Worm (Caenorhabditis elegans) whole organism, young adult: ENCODE measurements around the gene riok-3.

ENCODE experiments used
- B0336.3 ChIP-seq: fragments of 200-800 bp; sonication (Bioruptor generic); IDR thresholded peaks from 2 replicates; pipeline ENCODE4 v1.3.6; 2022; ENCODE audit warnings: missing genetic modification characterization, missing compliant biosample characterization
- C06A6.2 ChIP-seq: fragments of 200-800 bp; sonication (Bioruptor generic); conservative IDR thresholded peaks from 2 replicates; pipeline ENCODE4 v1.3.6; 2022; ENCODE audit warnings: missing genetic modification characterization, missing compliant biosample characterization
- F22D6.2 ChIP-seq: sonication (generic microtip); optimal IDR thresholded peaks from 2 replicates; lab custom pipeline; 2016; ENCODE audit warnings: mild to moderate bottlenecking, missing genetic modification characterization, missing compliant biosample characterization
- F49E8.2 ChIP-seq: sonication (generic microtip); optimal IDR thresholded peaks from 3 replicates; lab custom pipeline; 2017; ENCODE audit warnings: missing genetic modification characterization, mild to moderate bottlenecking, missing compliant biosample characterization, antibody characterized with exemption, moderate library complexity; ENCODE audit not compliant: insufficient read depth
- Y53G8AR.9 ChIP-seq: fragments of 200-800 bp; sonication (Bioruptor generic); conservative IDR thresholded peaks from 2 replicates; pipeline ENCODE4 v1.3.6; 2022; ENCODE audit warnings: missing genetic modification reagents, missing genetic modification characterization, missing compliant biosample characterization
- Y56A3A.18 ChIP-seq: fragments of 200-800 bp; sonication (Bioruptor generic); IDR thresholded peaks from 2 replicates; pipeline ENCODE4 v1.3.6; 2022; ENCODE audit warnings: missing genetic modification reagents, missing genetic modification characterization, missing compliant biosample characterization
- Y79H2A.3 ChIP-seq: fragments of 200-800 bp; sonication (Bioruptor generic); conservative IDR thresholded peaks from 2 replicates; pipeline ENCODE4 v1.3.6; 2022; ENCODE audit warnings: missing genetic modification reagents, missing genetic modification characterization, missing compliant biosample characterization
- Y95B8A.8 ChIP-seq: fragments of 200-800 bp; sonication (Bioruptor generic); IDR thresholded peaks from 2 replicates; pipeline ENCODE4 v1.3.6; 2022; ENCODE audit warnings: missing genetic modification reagents, missing genetic modification characterization, missing compliant biosample characterization
- akir-1 ChIP-seq: fragments of 200-800 bp; sonication (Bioruptor generic); optimal IDR thresholded peaks from 2 replicates; lab custom pipeline; 2018; ENCODE audit warnings: mild to moderate bottlenecking, missing genetic modification characterization, moderate library complexity, missing compliant biosample characterization
- attf-3 ChIP-seq: fragments of 200-800 bp; sonication (Bioruptor generic); conservative IDR thresholded peaks from 2 replicates; pipeline ENCODE4 v1.3.6; 2022; ENCODE audit warnings: missing genetic modification reagents, missing genetic modification characterization, missing compliant biosample characterization
- dox-1 ChIP-seq: fragments of 200-800 bp; sonication (Bioruptor generic); IDR thresholded peaks from 2 replicates; pipeline ENCODE4 v1.3.6; 2022; ENCODE audit warnings: missing genetic modification reagents, missing genetic modification characterization, missing compliant biosample characterization
- ekl-4 ChIP-seq: fragments of 200-800 bp; sonication (Bioruptor generic); IDR thresholded peaks from 2 replicates; pipeline ENCODE4 v1.3.6; 2022; ENCODE audit warnings: missing genetic modification reagents, missing genetic modification characterization, missing compliant biosample characterization
- fkh-3 ChIP-seq: sonication (generic microtip); optimal IDR thresholded peaks from 2 replicates; lab custom pipeline; 2016; ENCODE audit warnings: mild to moderate bottlenecking, missing genetic modification characterization, missing compliant biosample characterization
- him-1 ChIP-seq: sonication (generic microtip); optimal IDR thresholded peaks from 2 replicates; lab custom pipeline; 2016; ENCODE audit warnings: missing genotype, missing genetic modification reagents, missing genetic modification characterization, missing compliant biosample characterization
- hlh-12 ChIP-seq: sonication (generic microtip); optimal IDR thresholded peaks from 2 replicates; lab custom pipeline; 2016; ENCODE audit warnings: missing genetic modification characterization, missing compliant biosample characterization
- let-607 ChIP-seq, 2 experiments: fragments of 200-800 bp in 1 of 2; sonication (Bioruptor generic) in 1 of 2; sonication (generic microtip) in 1 of 2; optimal IDR thresholded peaks; 2 replicates each; lab custom pipeline; 2016 to 2018; ENCODE audit warnings: mild to moderate bottlenecking in 2 of 2, missing compliant biosample characterization in 2 of 2, missing genetic modification characterization in 2 of 2, moderate library complexity in 2 of 2, missing genotype in 1 of 2
- lin-35 ChIP-seq, 3 experiments: fragments of 150-350 bp in 2 of 3; sonication (generic microtip) in 1 of 3; optimal IDR thresholded peaks; 2 replicates each; lab custom pipeline; 2014 to 2018; ENCODE audit warnings: missing biosample characterization in 3 of 3, missing genetic modification characterization in 3 of 3, missing genetic modification reagents in 3 of 3
- mcd-1 ChIP-seq: fragments of 200-800 bp; sonication (Bioruptor generic); IDR thresholded peaks from 2 replicates; pipeline ENCODE4 v1.3.6; 2022; ENCODE audit warnings: missing genetic modification reagents, missing genetic modification characterization, missing compliant biosample characterization
- nfya-2 ChIP-seq: fragments of 200-800 bp; sonication (Bioruptor generic); IDR thresholded peaks from 2 replicates; pipeline ENCODE4 v1.3.6; 2022; ENCODE audit warnings: missing genetic modification reagents, missing genetic modification characterization, missing compliant biosample characterization
- nhr-80 ChIP-seq: sonication (generic microtip); optimal IDR thresholded peaks from 2 replicates; lab custom pipeline; 2016; ENCODE audit warnings: missing genetic modification characterization, missing compliant biosample characterization
- nhr-90 ChIP-seq: sonication (generic microtip); optimal IDR thresholded peaks from 2 replicates; lab custom pipeline; 2016; ENCODE audit warnings: missing genotype, mild to moderate bottlenecking, missing genetic modification characterization, missing compliant biosample characterization
- pbrm-1 ChIP-seq: fragments of 200-800 bp; sonication (Bioruptor generic); IDR thresholded peaks from 2 replicates; pipeline ENCODE4 v1.3.6; 2022; ENCODE audit warnings: missing genetic modification reagents, missing genetic modification characterization, missing compliant biosample characterization
- repo-1 ChIP-seq: sonication (generic microtip); optimal IDR thresholded peaks from 2 replicates; lab custom pipeline; 2017; ENCODE audit warnings: mild to moderate bottlenecking, missing genetic modification characterization, missing compliant biosample characterization
- rpc-1 ChIP-seq, 2 experiments: fragments of 150-350 bp in 1 of 2; sonication (generic microtip) in 1 of 2; optimal IDR thresholded peaks; 2 replicates each; lab custom pipeline; 2014 to 2018; ENCODE audit warnings: missing biosample characterization in 1 of 2, missing genetic modification characterization in 1 of 2, missing genetic modification reagents in 1 of 2, missing genotype in 1 of 2
- somi-1 ChIP-seq: fragments of 200-800 bp; sonication (Bioruptor generic); optimal IDR thresholded peaks from 2 replicates; lab custom pipeline; 2018; ENCODE audit warnings: mild to moderate bottlenecking, missing genetic modification characterization, missing compliant biosample characterization
- unc-62 ChIP-seq: fragments of 150-350 bp; optimal IDR thresholded peaks from 2 replicates; lab custom pipeline; 2014; ENCODE audit warnings: missing biosample characterization, missing genetic modification reagents, missing genetic modification characterization
- ztf-26 ChIP-seq: sonication (generic microtip); optimal IDR thresholded peaks from 2 replicates; lab custom pipeline; 2017; ENCODE audit warnings: missing genetic modification characterization, missing compliant biosample characterization
- ztf-3 ChIP-seq: fragments of 200-800 bp; sonication (Bioruptor generic); optimal IDR thresholded peaks from 2 replicates; lab custom pipeline; 2018; ENCODE audit warnings: mild to moderate bottlenecking, missing genetic modification characterization, missing compliant biosample characterization

The riok-3 gene

ce11 chrIII:9804997-9805610, at the start of gene riok-3 (continued):
- TF ChIP-seq rpc-1 (optimal IDR thresholded peaks at IDR 0.05; lab: Kevin White, UChicago) (no peak), rpc-1 (tag; optimal IDR thresholded peaks at IDR 0.05; lab: Kevin White, UChicago) (no peak), fkh-3 (no peak), nhr-90 (tag; lab: Kevin White, UChicago) (no peak), lin-35 (GFP tag; optimal IDR thresholded peaks at IDR 0.05; lab: Kevin White, UChicago) (no peak), C06A6.2 (0 out of 2 replicates have a peak, but pooled peaks have one; percentile 18), akir-1 (GFP tag; lab: Kevin White, UChicago) (no peak), mcd-1 (GFP tag; lab: Robert Waterston, UW) (peak; percentile 33; the same call in 1 of the 2 replicates), ztf-3 (peak; percentile 19), let-607 (tag; optimal IDR thresholded peaks at IDR 0.05; lab: Kevin White, UChicago) (peak in 1 of 2 experiments; percentile 2), Y79H2A.3 (GFP tag; lab: Robert Waterston, UW) (0 out of 2 replicates have a peak, but pooled peaks have one; percentile 68), nfya-2 (GFP tag; lab: Robert Waterston, UW) (no peak)
- TF ChIP-seq, all 124 proteins: peak for 27

- TF ChIP-seq Y53G8AR.9 (0 out of 2 replicates have a peak, but pooled peaks have one; percentile 51), hlh-12 (tag; lab: Kevin White, UChicago) (no peak), dox-1 (GFP tag; lab: Robert Waterston, UW) (no peak), somi-1 (GFP tag; lab: Kevin White, UChicago) (peak; percentile 2), B0336.3 (GFP tag; lab: Robert Waterston, UW) (peak; percentile 63; the same call in 1 of the 2 replicates), him-1 (tag; lab: Kevin White, UChicago) (peak; percentile 98), repo-1 (peak; percentile 77), Y56A3A.18 (GFP tag; lab: Robert Waterston, UW) (peak; percentile 72; the same call in 1 of the 2 replicates), attf-3 (GFP tag; lab: Robert Waterston, UW) (no peak), pbrm-1 (GFP tag; lab: Robert Waterston, UW) (peak; percentile 25; the same call in 1 of the 2 replicates), lin-35 (GFP tag; optimal IDR thresholded peaks at IDR 0.05; lab: Kevin White, UChicago) (peak in 1 of 3 experiments; percentile 2), ekl-4 (no peak)
- TF ChIP-seq, all 124 proteins: peak for 8
Measured at ce11 chrIII:9853667-9854620, 49.1 kb upstream of the riok-3 start.

- TF ChIP-seq dox-1 (GFP tag; lab: Robert Waterston, UW) (0 out of 2 replicates have a peak, but pooled peaks have one; percentile 5), ztf-26 (tag; lab: Kevin White, UChicago) (no peak)
- TF ChIP-seq, all 124 proteins: peak for 1
Measured at ce11 chrIII:9851547-9851946, 46.7 kb upstream of the riok-3 start, which contains the start of gene K11H3.3. Gene K11H3.3 (plus strand): TSS chrIII:9851854.

ce11 chrIII:9850877-9851276, 46.1 kb upstream of the riok-3 start:
- TF ChIP-seq F22D6.2 (tag; lab: Kevin White, UChicago) (no peak), Y95B8A.8 (GFP tag; lab: Robert Waterston, UW) (no peak), nhr-80 (peak; percentile 47), F49E8.2 (tag; lab: Kevin White, UChicago) (no peak)
- TF ChIP-seq, all 124 proteins: peak for 1

ce11 chrIII:9849950-9850349, 45.1 kb upstream of the riok-3 start:
- peak; percentile 62 for TF ChIP-seq nhr-80
- no peak for TF ChIP-seq unc-62 (GFP tag; lab: Kevin White, UChicago)
- TF ChIP-seq, all 124 proteins: peak for 1
